Fruit fly (Drosophila melanogaster) S2 (cell line): ENCODE results near the gene Atac3.

Source experiments
- CG8478 ChIP-seq: fragments of >200 bp; optimal IDR thresholded peaks from 2 replicates; lab custom pipeline; 2018
- CTCF ChIP-seq, 2 experiments: fragments of >200 bp; optimal IDR thresholded peaks; 2 replicates each; lab custom pipeline; 2018

Gene Atac3

DNA sequence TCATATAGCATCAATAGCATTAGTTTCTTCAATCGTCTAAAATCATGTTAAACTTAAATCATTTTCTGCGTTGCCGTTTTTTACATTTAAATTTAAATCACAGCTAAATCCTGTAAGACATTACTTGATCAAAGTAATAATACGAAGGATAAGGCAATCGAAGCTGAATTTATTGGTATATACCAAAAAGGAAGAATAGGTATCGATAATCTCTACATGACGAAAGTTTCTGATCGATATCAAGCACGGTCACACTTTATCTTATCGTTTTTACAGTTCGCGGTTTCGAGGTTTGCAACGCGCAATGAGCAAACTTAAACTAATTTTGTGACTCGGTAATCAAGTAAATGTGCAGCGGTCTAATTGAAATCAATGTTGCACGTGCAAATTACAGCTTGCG lies at the start of gene Atac3, which contains the start of gene Ptpmeg:
TSS of gene Atac3 (minus strand) at position 160 of the 400 bp plus-strand sequence.
TSS of gene Ptpmeg (plus strand) at position 265 of the 400 bp plus-strand sequence.
- TF ChIP-seq CTCF (optimal IDR thresholded peaks at IDR 0.05; lab: Kevin White, UChicago) (no peak), CG8478 (no peak)

- no peak for TF ChIP-seq CTCF (optimal IDR thresholded peaks at IDR 0.05; lab: Kevin White, UChicago)
- TF ChIP-seq CG8478 = no peak
Measured at dm6 chr3L:375672-376071, 47.9 kb upstream of the Atac3 start.

dm6 chr3L:374582-374981 lies 46.8 kb upstream of the Atac3 start:
- TF ChIP-seq CG8478 (no peak), CTCF (optimal IDR thresholded peaks at IDR 0.05; lab: Kevin White, UChicago) (no peak)

- no peak for TF ChIP-seq CTCF (optimal IDR thresholded peaks at IDR 0.05; lab: Kevin White, UChicago)
- TF ChIP-seq CG8478 = no peak
Measured at dm6 chr3L:371228-371627, 43.4 kb upstream of the Atac3 start.

- TF ChIP-seq CTCF (optimal IDR thresholded peaks at IDR 0.05; lab: Kevin White, UChicago) = no peak
- TF ChIP-seq CG8478 = no peak
Measured at dm6 chr3L:366337-366736, 38.5 kb upstream of the Atac3 start, which contains the start of gene CG13884. Gene CG13884, minus strand, starts transcription at chr3L:366437.

dm6 chr3L:361201-361600 lies 33.4 kb upstream of the Atac3 start, which contains the start of the genes Cdc5 and CG1233:
Gene Cdc5, minus strand, starts transcription at chr3L:361383.
Gene CG1233, plus strand, starts transcription at chr3L:361472.
- TF ChIP-seq CTCF (optimal IDR thresholded peaks at IDR 0.05; lab: Kevin White, UChicago) (no peak), CG8478 (no peak)

DNA sequence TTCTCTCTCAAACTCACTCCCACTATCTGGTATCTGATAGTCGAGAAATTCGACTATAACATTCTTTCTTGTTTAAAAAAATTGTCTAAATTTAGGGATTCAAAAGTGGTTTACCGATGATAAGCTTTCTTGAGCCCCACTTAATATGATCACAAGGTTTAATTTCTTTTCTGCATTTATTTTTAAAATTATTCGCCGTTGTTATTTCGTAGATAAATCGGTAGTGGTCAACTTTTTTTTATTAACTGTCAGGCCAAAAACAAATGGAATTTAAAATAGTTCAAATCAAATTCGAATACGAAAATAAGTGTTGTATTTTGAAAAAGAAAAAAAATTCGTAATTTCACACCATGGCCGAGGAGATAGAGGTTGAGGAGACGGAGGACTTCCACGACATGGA lies 29.9 kb upstream of the Atac3 start, which contains the start of gene Roc1b:
TSS of gene Roc1b (plus strand) at position 301 of the 400 bp plus-strand sequence.
- TF ChIP-seq CG8478 = no peak

dm6 chr3L:356016-356472 lies 28.3 kb upstream of the Atac3 start, which contains the start of gene CG1231:
Gene CG1231, plus strand, starts transcription at chr3L:356422.
- TF ChIP-seq CG8478 (no peak), CTCF (optimal IDR thresholded peaks at IDR 0.05; lab: Kevin White, UChicago) (no peak)

- TF ChIP-seq CG8478 (no peak), CTCF (optimal IDR thresholded peaks at IDR 0.05; lab: Kevin White, UChicago) (no peak)
Measured at dm6 chr3L:350651-351228, 22.9 kb upstream of the Atac3 start.

- TF ChIP-seq CTCF (optimal IDR thresholded peaks at IDR 0.05; lab: Kevin White, UChicago) = no peak
- no peak for TF ChIP-seq CG8478
Measured at dm6 chr3L:349751-350150, 22.0 kb upstream of the Atac3 start.

dm6 chr3L:348406-348743 lies 20.6 kb upstream of the Atac3 start:
- TF ChIP-seq CTCF (optimal IDR thresholded peaks at IDR 0.05; lab: Kevin White, UChicago) = no peak
- TF ChIP-seq CG8478 = no peak

DNA sequence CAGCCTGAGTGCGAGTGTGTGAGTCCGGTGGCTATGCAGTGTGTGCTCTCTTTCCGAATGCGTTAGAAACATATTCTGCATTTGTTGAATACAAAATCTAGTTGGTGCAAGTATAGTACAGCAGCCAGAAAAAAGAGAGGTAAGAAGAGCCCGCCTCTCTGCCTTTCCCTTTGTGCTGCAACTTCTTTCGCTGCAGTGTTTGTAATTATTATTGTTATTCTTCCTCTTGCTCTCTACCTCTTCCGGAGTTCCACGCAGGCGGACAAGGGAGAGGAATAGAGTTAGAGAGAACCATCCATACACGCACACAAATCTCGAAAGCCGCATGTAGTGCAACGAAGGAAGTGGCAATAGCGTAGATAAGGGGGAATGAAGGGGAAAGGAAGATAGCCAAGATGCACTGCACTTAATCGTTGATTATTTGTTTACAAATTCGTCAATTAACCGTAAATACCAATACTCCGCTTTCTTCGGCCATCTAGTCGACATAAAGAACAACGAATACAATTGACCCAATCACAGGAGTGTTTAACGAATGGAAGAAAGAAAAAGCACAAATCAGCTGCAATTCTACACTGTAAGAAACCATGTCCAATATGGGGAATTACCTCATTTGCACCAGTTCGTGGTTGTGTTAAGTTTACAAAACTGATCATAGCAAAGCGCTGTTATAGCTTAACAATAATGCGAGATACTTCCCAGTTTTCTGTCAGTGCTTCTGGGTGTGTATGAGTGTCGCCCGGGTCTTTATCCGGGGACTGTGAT lies 20.0 kb upstream of the Atac3 start:
- TF ChIP-seq CG8478 (no peak), CTCF (optimal IDR thresholded peaks at IDR 0.05; lab: Kevin White, UChicago) (no peak)

DNA sequence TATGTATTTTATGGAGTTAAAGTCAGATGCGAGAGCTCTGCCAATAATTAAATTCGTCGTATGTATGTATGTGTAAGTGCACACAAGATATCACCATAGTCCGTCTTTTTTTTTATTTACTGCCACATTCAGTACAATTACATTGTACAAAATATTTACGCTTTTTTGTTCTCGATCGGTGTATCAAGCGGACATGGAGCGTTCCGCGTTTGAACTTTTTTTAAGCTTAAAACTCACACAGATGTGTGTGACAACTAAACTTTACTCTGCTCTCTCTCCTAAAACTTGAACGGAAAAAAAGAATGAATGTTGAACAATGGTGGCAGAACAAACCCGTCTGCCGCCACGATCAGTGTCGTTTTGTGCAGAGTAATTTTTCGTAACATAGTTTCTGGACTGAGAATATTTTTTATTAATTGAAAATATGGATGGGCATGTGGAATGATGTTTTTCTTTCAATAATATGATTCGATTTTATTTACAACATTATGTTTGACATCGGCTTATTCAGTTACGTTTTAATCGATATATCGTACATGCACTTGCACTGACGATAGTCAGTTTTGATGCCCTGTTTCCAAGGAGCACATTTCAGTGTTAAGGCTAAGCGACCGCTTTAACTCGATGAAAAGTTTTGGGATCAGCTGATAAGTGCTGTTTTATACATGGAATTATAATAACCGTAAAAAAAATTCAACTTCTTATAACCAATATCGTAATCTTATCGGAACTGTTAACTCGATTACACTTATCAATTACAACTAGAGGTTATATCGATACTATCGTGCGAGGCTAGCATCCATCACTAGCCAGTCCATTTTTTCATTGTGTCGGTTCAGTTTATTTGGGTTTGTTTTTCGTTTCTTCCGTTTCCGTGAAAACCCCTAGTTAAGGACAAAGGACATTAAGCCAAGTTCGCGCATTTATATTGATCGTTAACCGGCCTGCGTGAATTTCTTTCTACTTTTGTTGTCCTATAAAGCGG lies 19.2 kb upstream of the Atac3 start, which contains the start of gene mth:
TSS of gene mth (minus strand) at position 302 of the 985 bp plus-strand sequence.
- TF ChIP-seq CTCF (optimal IDR thresholded peaks at IDR 0.05; lab: Kevin White, UChicago) (peak in 1 of 2 experiments; percentile 5), CG8478 (no peak)

DNA sequence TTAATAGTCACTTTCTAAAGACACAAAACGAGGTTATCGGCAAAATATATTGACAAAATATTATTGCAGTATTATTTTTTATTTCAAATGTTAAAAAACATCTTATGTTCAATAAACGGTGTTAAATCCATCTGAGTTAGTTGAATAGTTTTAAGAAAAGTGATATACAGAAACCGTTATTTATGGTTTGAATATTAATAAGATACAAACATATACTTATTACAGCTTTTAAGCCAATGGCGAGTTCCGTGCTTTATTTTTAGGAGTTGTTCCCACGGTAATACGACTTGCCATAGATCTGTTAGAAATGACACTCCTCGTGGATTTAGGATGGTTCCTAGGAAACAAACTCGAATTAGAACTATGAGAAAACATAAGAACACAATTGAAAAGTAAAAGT lies 15.5 kb upstream of the Atac3 start:
- TF ChIP-seq CTCF (optimal IDR thresholded peaks at IDR 0.05; lab: Kevin White, UChicago) (no peak), CG8478 (no peak)

dm6 chr3L:342839-343238 lies 15.0 kb upstream of the Atac3 start, which contains the start of gene mthl10:
Gene mthl10, minus strand, starts transcription at chr3L:342915.
- TF ChIP-seq CTCF (optimal IDR thresholded peaks at IDR 0.05; lab: Kevin White, UChicago) = peak; percentile 31 to 51
- TF ChIP-seq CG8478 = no peak
